2 fruit fly cellular contexts compared by ENCODE assay signal in genomic region chr2L:6341246-6341645, dm6.
TF ChIP-seq lines count a peak whose summit lies in the region.

No protein-coding gene starts in this region.

TF ChIP-seq in whole organism, adult, 20 proteins besides CTCF, POLR2A, EP300 and RAD21:
- TF ChIP-seq Hr96 (GFP tag; optimal IDR thresholded peaks at IDR 0.05; lab: Kevin White, UChicago) = no peak
- TF ChIP-seq kay (GFP tag; lab: Kevin White, UChicago; ENCODE audit: borderline replicate concordance) = peak; percentile 91
TF ChIP-seq in whole organism, adult: peak in this region for 1.

TF ChIP-seq in whole organism, prepupa, 60 proteins besides CTCF, POLR2A, EP300 and RAD21:
- TF ChIP-seq CG6808 (GFP tag; optimal IDR thresholded peaks at IDR 0.05; lab: Kevin White, UChicago) (no peak), Eip78C (GFP tag; lab: Kevin White, UChicago) (peak; percentile 29)
